Worm (Caenorhabditis elegans) whole organism, L3 larva: ENCODE data around the gene C12D8.20.

Experiments
- aly-2 ChIP-seq: fragments of 150-350 bp; optimal IDR thresholded peaks from 2 replicates; lab custom pipeline; 2014; ENCODE audit warnings: missing biosample characterization, missing genetic modification characterization
- ama-1 ChIP-seq: fragments of 150-350 bp; optimal IDR thresholded peaks from 2 replicates; lab custom pipeline; 2018
- ceh-28 ChIP-seq: fragments of 150-350 bp; optimal IDR thresholded peaks from 2 replicates; lab custom pipeline; 2014; ENCODE audit warnings: missing biosample characterization, missing genetic modification reagents, missing genetic modification characterization
- ceh-82 ChIP-seq: fragments of 150-350 bp; optimal IDR thresholded peaks from 2 replicates; lab custom pipeline; 2014; ENCODE audit warnings: missing biosample characterization, missing genetic modification characterization
- daf-12 ChIP-seq: fragments of 150-350 bp; optimal IDR thresholded peaks from 2 replicates; lab custom pipeline; 2014; ENCODE audit warnings: missing biosample characterization, missing genetic modification reagents, missing genetic modification characterization
- egl-27 ChIP-seq: sonication (generic microtip); optimal IDR thresholded peaks from 4 replicates; lab custom pipeline; 2017; ENCODE audit warnings: missing biosample characterization, missing genetic modification reagents, missing genetic modification characterization
- elt-2 ChIP-seq: sonication (generic microtip); optimal IDR thresholded peaks from 2 replicates; lab custom pipeline; 2016; ENCODE audit warnings: missing genetic modification reagents, mild to moderate bottlenecking, missing genetic modification characterization, missing compliant biosample characterization
- elt-3 ChIP-seq, 3 experiments: fragments of 150-350 bp in 1 of 3; sonication (generic microtip) in 2 of 3; optimal IDR thresholded peaks; 2 replicates in 2 of 3; 4 replicates in 1 of 3; lab custom pipeline; 2014 to 2017; ENCODE audit warnings: missing biosample characterization in 3 of 3, missing genetic modification characterization in 3 of 3
- eor-1 ChIP-seq, 2 experiments: fragments of 150-350 bp; optimal IDR thresholded peaks; 2 replicates each; lab custom pipeline; 2014 to 2018; ENCODE audit warnings: missing biosample characterization in 2 of 2, missing genetic modification characterization in 2 of 2
- fkh-10 ChIP-seq: sonication (generic microtip); optimal IDR thresholded peaks from 2 replicates; lab custom pipeline; 2017; ENCODE audit warnings: missing biosample characterization, missing genetic modification reagents, missing genetic modification characterization
- fkh-2 ChIP-seq: fragments of 150-350 bp; optimal IDR thresholded peaks from 2 replicates; lab custom pipeline; 2014; ENCODE audit warnings: missing biosample characterization, missing genetic modification reagents, missing genetic modification characterization
- fos-1 ChIP-seq: fragments of 150-350 bp; optimal IDR thresholded peaks from 2 replicates; lab custom pipeline; 2014; ENCODE audit warnings: missing biosample characterization, missing genetic modification characterization
- hmg-11 ChIP-seq: sonication (generic microtip); optimal IDR thresholded peaks from 2 replicates; lab custom pipeline; 2016; ENCODE audit warnings: missing genetic modification characterization, missing compliant biosample characterization
- jun-1 ChIP-seq: fragments of 150-350 bp; optimal IDR thresholded peaks from 2 replicates; lab custom pipeline; 2014; ENCODE audit warnings: missing biosample characterization, missing genetic modification reagents, missing genetic modification characterization
- lin-15B ChIP-seq: fragments of 150-350 bp; optimal IDR thresholded peaks from 2 replicates; lab custom pipeline; 2014; ENCODE audit warnings: missing biosample characterization, missing genetic modification characterization
- mdl-1 ChIP-seq: fragments of 150-350 bp; optimal IDR thresholded peaks from 2 replicates; lab custom pipeline; 2014; ENCODE audit warnings: missing biosample characterization, missing genetic modification characterization
- mml-1 ChIP-seq: fragments of 150-350 bp; sonication (generic microtip); optimal IDR thresholded peaks from 3 replicates; lab custom pipeline; 2014; ENCODE audit warnings: missing biosample characterization, missing genetic modification characterization
- nfya-1 ChIP-seq: sonication (generic microtip); optimal IDR thresholded peaks from 2 replicates; lab custom pipeline; 2017; ENCODE audit warnings: missing genetic modification characterization, mild to moderate bottlenecking, missing compliant biosample characterization, antibody characterized with exemption, moderate library complexity; ENCODE audit not compliant: insufficient read depth
- nhr-11 ChIP-seq: fragments of 150-350 bp; optimal IDR thresholded peaks from 2 replicates; lab custom pipeline; 2014; ENCODE audit warnings: missing biosample characterization, missing genetic modification characterization
- nhr-12 ChIP-seq: fragments of 150-350 bp; optimal IDR thresholded peaks from 2 replicates; lab custom pipeline; 2014; ENCODE audit warnings: missing biosample characterization, missing genetic modification characterization
- nhr-237 ChIP-seq: fragments of 150-350 bp; optimal IDR thresholded peaks from 2 replicates; lab custom pipeline; 2014; ENCODE audit warnings: missing biosample characterization, missing genetic modification characterization
- nhr-25 ChIP-seq: sonication (generic microtip); optimal IDR thresholded peaks from 2 replicates; lab custom pipeline; 2017; ENCODE audit warnings: missing biosample characterization, missing genetic modification characterization
- nhr-43 ChIP-seq: sonication (generic microtip); optimal IDR thresholded peaks from 2 replicates; lab custom pipeline; 2016; ENCODE audit warnings: mild to moderate bottlenecking, missing genetic modification characterization, missing compliant biosample characterization; ENCODE audit not compliant: poor library complexity, severe bottlenecking
- nhr-77 ChIP-seq: fragments of 150-350 bp; optimal IDR thresholded peaks from 2 replicates; lab custom pipeline; 2014; ENCODE audit warnings: missing biosample characterization, missing genetic modification characterization
- pha-4 ChIP-seq: fragments of 150-350 bp; optimal IDR thresholded peaks from 2 replicates; lab custom pipeline; 2014; ENCODE audit warnings: missing biosample characterization, missing genetic modification reagents, missing genetic modification characterization
- pqm-1 ChIP-seq: fragments of 150-350 bp; optimal IDR thresholded peaks from 2 replicates; lab custom pipeline; 2017; ENCODE audit warnings: missing biosample characterization, missing genetic modification characterization, inconsistent platforms
- snpc-4 ChIP-seq: fragments of 150-350 bp; optimal IDR thresholded peaks from 2 replicates; lab custom pipeline; 2014; ENCODE audit warnings: missing biosample characterization, missing genetic modification characterization
- tbx-2 ChIP-seq: sonication (generic microtip); optimal IDR thresholded peaks from 2 replicates; lab custom pipeline; 2016; ENCODE audit warnings: mild to moderate bottlenecking, missing genetic modification characterization, missing compliant biosample characterization
- unc-62 ChIP-seq: fragments of 150-350 bp; sonication (generic microtip); optimal IDR thresholded peaks from 4 replicates; lab custom pipeline; 2014; ENCODE audit warnings: missing biosample characterization, missing genetic modification reagents, missing genetic modification characterization
- zag-1 ChIP-seq: fragments of 150-350 bp; optimal IDR thresholded peaks from 2 replicates; lab custom pipeline; 2014; ENCODE audit warnings: missing biosample characterization, missing genetic modification characterization
- ztf-11 ChIP-seq: fragments of 150-350 bp; optimal IDR thresholded peaks from 2 replicates; lab custom pipeline; 2014; ENCODE audit warnings: missing biosample characterization, missing genetic modification characterization
- ztf-4 ChIP-seq: fragments of 150-350 bp; optimal IDR thresholded peaks from 2 replicates; lab custom pipeline; 2014; ENCODE audit warnings: missing biosample characterization, missing genetic modification characterization

C12D8.20 gene

ce11 chrV:10247673-10248239 is 25.6 kb downstream of the C12D8.20 start:
- TF ChIP-seq eor-1 (tag; optimal IDR thresholded peaks at IDR 0.05; lab: Kevin White, UChicago) (no peak), ama-1 (lab: Kevin White, UChicago) (peak; percentile 75), ztf-4 (tag; lab: Kevin White, UChicago) (no peak)

- TF ChIP-seq zag-1 (tag; lab: Kevin White, UChicago) (no peak), unc-62 (GFP tag; lab: Kevin White, UChicago) (no peak), pqm-1 (peak; percentile 77), pha-4 (peak; percentile 1), elt-2 (tag; lab: Kevin White, UChicago) (peak; percentile 17), hmg-11 (tag; lab: Kevin White, UChicago) (peak; percentile 4), daf-12 (tag; lab: Kevin White, UChicago) (no peak)
Measured at ce11 chrV:10248255-10248979, 26.3 kb downstream of the C12D8.20 start, which contains the start of gene akt-1. TSS of gene akt-1 (plus strand) at chrV:10248905.

ce11 chrV:10249515-10249914 is 27.4 kb downstream of the C12D8.20 start:
- no peak for TF ChIP-seq aly-2 (tag; lab: Kevin White, UChicago)
- TF ChIP-seq nfya-1 (tag; lab: Kevin White, UChicago): no peak
- no peak for TF ChIP-seq hmg-11 (tag; lab: Kevin White, UChicago)

- TF ChIP-seq fkh-2 (tag; lab: Kevin White, UChicago) (no peak), tbx-2 (tag; lab: Kevin White, UChicago) (no peak), ama-1 (lab: Kevin White, UChicago) (peak; percentile 53), fkh-10 (GFP tag; lab: Kevin White, UChicago) (no peak), ceh-28 (tag; lab: Kevin White, UChicago) (no peak)
- TF ChIP-seq, all 47 proteins: peak for 1
Measured at ce11 chrV:10252682-10253081, 30.6 kb downstream of the C12D8.20 start.

- TF ChIP-seq pqm-1: peak; percentile 32
- TF ChIP-seq nhr-25: no peak
- peak; percentile 13 for TF ChIP-seq elt-2 (tag; lab: Kevin White, UChicago)
- TF ChIP-seq lin-15B (tag; lab: Kevin White, UChicago): no peak
- TF ChIP-seq pha-4: peak; percentile 62
- TF ChIP-seq nhr-11 (tag; lab: Kevin White, UChicago): no peak
- TF ChIP-seq ceh-28 (tag; lab: Kevin White, UChicago): no peak
- TF ChIP-seq unc-62 (GFP tag; lab: Kevin White, UChicago): no peak
- TF ChIP-seq elt-3 (tag; optimal IDR thresholded peaks at IDR 0.05; lab: Kevin White, UChicago): no peak
- TF ChIP-seq nhr-12 (tag; lab: Kevin White, UChicago): no peak
- peak; percentile 7 for TF ChIP-seq nfya-1 (tag; lab: Kevin White, UChicago)
- no peak for TF ChIP-seq ceh-82 (tag; lab: Kevin White, UChicago)
Measured at ce11 chrV:10255005-10255472, 32.9 kb downstream of the C12D8.20 start, which contains the start of gene rop-1. TSS of gene rop-1 (minus strand) at chrV:10255055.

ce11 chrV:10256050-10256449 is 33.9 kb downstream of the C12D8.20 start, which contains the start of gene nhr-232:
TSS of gene nhr-232 (plus strand) at chrV:10256170.
- TF ChIP-seq pha-4: peak; percentile 70
- TF ChIP-seq snpc-4: no peak
- peak; percentile 84 for TF ChIP-seq pqm-1
- TF ChIP-seq jun-1: peak; percentile 27
- TF ChIP-seq mml-1 (tag; lab: Kevin White, UChicago): no peak
- peak; percentile 81 for TF ChIP-seq elt-2 (tag; lab: Kevin White, UChicago)

- TF ChIP-seq mdl-1: no peak
- TF ChIP-seq ztf-11 (tag; lab: Kevin White, UChicago): no peak
- TF ChIP-seq egl-27 (tag; lab: Kevin White, UChicago): no peak
- no peak for TF ChIP-seq nhr-43 (tag; lab: Kevin White, UChicago)
- no peak for TF ChIP-seq nhr-25
- no peak for TF ChIP-seq fkh-2 (tag; lab: Kevin White, UChicago)
- no peak for TF ChIP-seq nhr-237 (tag; lab: Kevin White, UChicago)
- no peak for TF ChIP-seq lin-15B (tag; lab: Kevin White, UChicago)
- TF ChIP-seq nhr-77: no peak
- TF ChIP-seq fos-1 (tag; lab: Kevin White, UChicago): no peak
- TF ChIP-seq snpc-4: no peak
- no peak for TF ChIP-seq elt-2 (tag; lab: Kevin White, UChicago)
- TF ChIP-seq ceh-82 (tag; lab: Kevin White, UChicago): no peak
- TF ChIP-seq, all 47 proteins: peak for 0
Measured at ce11 chrV:10260460-10260859, 38.4 kb downstream of the C12D8.20 start, which contains the start of gene sri-18. TSS of gene sri-18 (minus strand) at chrV:10260560.
